Fruit fly (Drosophila melanogaster): ENCODE measurements around the gene Prx6a.

DNA sequence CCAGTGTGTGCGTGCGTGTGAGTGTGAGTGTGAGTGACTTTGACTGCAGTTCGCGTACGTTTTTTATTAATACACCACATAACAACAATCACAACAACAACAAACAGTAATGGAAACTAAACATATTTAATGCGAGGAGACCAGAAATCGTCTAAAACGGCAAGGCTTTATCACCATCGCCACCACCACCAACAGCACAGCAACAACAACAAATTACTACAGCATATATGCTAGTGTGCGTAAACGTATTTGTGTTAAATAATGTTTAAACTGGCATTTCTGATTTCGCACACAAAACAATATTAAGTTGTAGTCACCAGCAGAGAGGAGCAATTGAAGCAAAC, 8.2 kb upstream of the Prx6a start:
- no peak for TF ChIP-seq pan (optimal IDR thresholded peaks at IDR 0.05)
- TF ChIP-seq psq (optimal IDR thresholded peaks at IDR 0.05): no peak
- no peak for TF ChIP-seq usp (GFP tag; optimal IDR thresholded peaks at IDR 0.05)
